Worm (Caenorhabditis elegans): Measurements from ENCODE around the gene moc-3.

moc-3 gene

ce11 chrIV:8107502-8107901 is 22.9 kb upstream of the moc-3 start, which contains the start of gene rabs-5:
rabs-5 (minus strand) TSS chrIV:8107602.
- TF ChIP-seq spr-1 (tag; optimal IDR thresholded peaks at IDR 0.05) (no peak), mdt-29 (GFP tag; IDR thresholded peaks at IDR 0.05) (no peak), unc-62 (GFP tag; optimal IDR thresholded peaks at IDR 0.05 in 1 of 2) (no peak), unc-62 (tag; optimal IDR thresholded peaks at IDR 0.05) (no peak), snpc-4 (tag; optimal IDR thresholded peaks at IDR 0.05) (no peak), dmd-9 (GFP tag; IDR thresholded peaks at IDR 0.05) (no peak), nhr-102 (tag; optimal IDR thresholded peaks at IDR 0.05) (no peak), hmg-1.1 (GFP tag; IDR thresholded peaks at IDR 0.05) (no peak)

DNA sequence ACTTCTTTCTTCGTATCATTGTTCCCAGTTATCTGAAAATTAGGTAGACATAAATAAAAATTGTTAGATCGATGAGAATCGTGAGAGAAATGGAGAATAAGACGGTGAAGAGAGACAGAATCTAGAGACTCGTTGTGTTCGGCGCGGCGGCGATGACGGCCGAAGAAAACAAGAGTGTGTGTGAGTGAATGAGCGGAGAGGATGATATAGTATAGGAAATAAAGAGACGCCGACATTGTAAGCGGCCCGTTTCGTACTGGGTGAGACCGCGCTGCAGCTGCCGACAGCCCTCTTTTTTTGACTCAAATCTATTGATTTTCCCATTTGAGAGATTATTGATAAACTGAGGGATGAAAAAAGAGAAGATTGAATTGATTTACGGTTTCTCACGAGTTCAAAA is 18.2 kb upstream of the moc-3 start, which contains the start of gene Y42H9AR.4:
Gene Y42H9AR.4, minus strand, starts transcription at position 32 of the 400 bp plus-strand sequence.
- TF ChIP-seq snpc-4 (tag; optimal IDR thresholded peaks at IDR 0.05) = no peak
- TF ChIP-seq ztf-11 (tag; optimal IDR thresholded peaks at IDR 0.05) = no peak
- TF ChIP-seq unc-39 (tag; optimal IDR thresholded peaks at IDR 0.05) = no peak
- TF ChIP-seq nhr-28 (tag; optimal IDR thresholded peaks at IDR 0.05) = peak; percentile 53
- no peak for TF ChIP-seq ZK546.5 (tag; optimal IDR thresholded peaks at IDR 0.05)
- TF ChIP-seq lin-38 (GFP tag; IDR thresholded peaks at IDR 0.05) = peak; percentile 23; the same call in 1 of the 2 replicates
- peak; percentile 3 for TF ChIP-seq nhr-77 (tag; optimal IDR thresholded peaks at IDR 0.05)
- TF ChIP-seq mep-1 (tag; optimal IDR thresholded peaks at IDR 0.05) = peak; percentile 43
- no peak for TF ChIP-seq nhr-11 (tag; optimal IDR thresholded peaks at IDR 0.05)
- no peak for TF ChIP-seq ceh-62 (tag; optimal IDR thresholded peaks at IDR 0.05)
- TF ChIP-seq dmd-8 (GFP tag; IDR thresholded peaks at IDR 0.05) = no peak
- TF ChIP-seq unc-130 (GFP tag; optimal IDR thresholded peaks at IDR 0.05) = no peak
- TF ChIP-seq Y105C5A.15 (GFP tag; IDR thresholded peaks at IDR 0.05) = no peak
- no peak for TF ChIP-seq lin-1 (GFP tag; IDR thresholded peaks at IDR 0.05)
- no peak for TF ChIP-seq ZK337.2 (GFP tag; IDR thresholded peaks at IDR 0.05)
- no peak for TF ChIP-seq dpl-1 (GFP tag; optimal IDR thresholded peaks at IDR 0.05)
- peak; percentile 29 for TF ChIP-seq rbr-2 (tag; optimal IDR thresholded peaks at IDR 0.05)
- no peak for TF ChIP-seq zip-11 (GFP tag; IDR thresholded peaks at IDR 0.05)
- TF ChIP-seq ztf-7 (tag; optimal IDR thresholded peaks at IDR 0.05) = no peak
- no peak for TF ChIP-seq ceh-44 (GFP tag; IDR thresholded peaks at IDR 0.05)
- no peak for TF ChIP-seq lin-29 (GFP tag; IDR thresholded peaks at IDR 0.05)
- no peak for TF ChIP-seq cey-2 (tag; optimal IDR thresholded peaks at IDR 0.05; ENCODE audit: borderline replicate concordance, insufficient read depth)
- TF ChIP-seq madf-5 (GFP tag; IDR thresholded peaks at IDR 0.05) = no peak
- no peak for TF ChIP-seq sdz-12 (GFP tag; optimal IDR thresholded peaks at IDR 0.05)
- 0 out of 2 replicates have a peak, but pooled peaks have one; percentile 8 for TF ChIP-seq madf-9 (GFP tag; conservative IDR thresholded peaks at IDR 0.05)
- no peak for TF ChIP-seq nhr-237 (tag; optimal IDR thresholded peaks at IDR 0.05)
- TF ChIP-seq egl-27 (tag; optimal IDR thresholded peaks at IDR 0.05) = no peak
- no peak for TF ChIP-seq skn-1 (tag; optimal IDR thresholded peaks at IDR 0.05)
- TF ChIP-seq nhr-48 (tag; optimal IDR thresholded peaks at IDR 0.05) = peak; percentile 45
- TF ChIP-seq ceh-32 (tag; optimal IDR thresholded peaks at IDR 0.05; ENCODE audit: poor library complexity) = no peak
- no peak for TF ChIP-seq ama-1 (optimal IDR thresholded peaks at IDR 0.05)
- TF ChIP-seq lin-13 (GFP tag; optimal IDR thresholded peaks at IDR 0.05) = no peak
- no peak for TF ChIP-seq vab-7 (GFP tag; IDR thresholded peaks at IDR 0.05)
- no peak for TF ChIP-seq aly-2 (tag; optimal IDR thresholded peaks at IDR 0.05)
- no peak for TF ChIP-seq ces-1 (GFP tag; optimal IDR thresholded peaks at IDR 0.05)
- TF ChIP-seq nhr-41 (GFP tag; IDR thresholded peaks at IDR 0.05) = no peak
- TF ChIP-seq snpc-1.2 (GFP tag; IDR thresholded peaks at IDR 0.05) = no peak
- TF ChIP-seq arid-1 (GFP tag; conservative IDR thresholded peaks at IDR 0.05) = 0 out of 2 replicates have a peak, but pooled peaks have one; percentile 4
- TF ChIP-seq hif-1 (tag; optimal IDR thresholded peaks at IDR 0.05) = no peak
- no peak for TF ChIP-seq nhr-102 (tag; optimal IDR thresholded peaks at IDR 0.05)
- TF ChIP-seq lin-15B (tag; optimal IDR thresholded peaks at IDR 0.05) = no peak
- no peak for TF ChIP-seq nhr-76 (tag; optimal IDR thresholded peaks at IDR 0.05)
- no peak for TF ChIP-seq zip-2 (tag; optimal IDR thresholded peaks at IDR 0.05)
- peak in 1 of 2 experiments; percentile 28 for TF ChIP-seq daf-16 (GFP tag; optimal IDR thresholded peaks at IDR 0.05)
- TF ChIP-seq daf-16 (tag; optimal IDR thresholded peaks at IDR 0.05) = peak; percentile 65
- TF ChIP-seq gei-8 (GFP tag; optimal IDR thresholded peaks at IDR 0.05) = no peak
